Worm (Caenorhabditis elegans) whole organism, L3 larva: Measurements from ENCODE around the gene pals-27.

Source experiments
- ZK546.5 ChIP-seq: sonication (generic microtip); optimal IDR thresholded peaks from 2 replicates; lab custom pipeline; 2017; ENCODE audit warnings: missing biosample characterization, missing genetic modification characterization
- aly-2 ChIP-seq: fragments of 150-350 bp; optimal IDR thresholded peaks from 2 replicates; lab custom pipeline; 2014; ENCODE audit warnings: missing biosample characterization, missing genetic modification characterization
- ama-1 ChIP-seq: fragments of 150-350 bp; optimal IDR thresholded peaks from 2 replicates; lab custom pipeline; 2018
- ceh-16 ChIP-seq: sonication (generic microtip); optimal IDR thresholded peaks from 2 replicates; lab custom pipeline; 2017; ENCODE audit warnings: missing biosample characterization, missing genetic modification characterization
- ceh-28 ChIP-seq: fragments of 150-350 bp; optimal IDR thresholded peaks from 2 replicates; lab custom pipeline; 2014; ENCODE audit warnings: missing biosample characterization, missing genetic modification reagents, missing genetic modification characterization
- ceh-82 ChIP-seq: fragments of 150-350 bp; optimal IDR thresholded peaks from 2 replicates; lab custom pipeline; 2014; ENCODE audit warnings: missing biosample characterization, missing genetic modification characterization
- ceh-9 ChIP-seq: sonication (generic microtip); optimal IDR thresholded peaks from 2 replicates; lab custom pipeline; 2018; ENCODE audit warnings: missing biosample characterization, missing genetic modification characterization
- daf-12 ChIP-seq: fragments of 150-350 bp; optimal IDR thresholded peaks from 2 replicates; lab custom pipeline; 2014; ENCODE audit warnings: missing biosample characterization, missing genetic modification reagents, missing genetic modification characterization
- egl-27 ChIP-seq: sonication (generic microtip); optimal IDR thresholded peaks from 4 replicates; lab custom pipeline; 2017; ENCODE audit warnings: missing biosample characterization, missing genetic modification reagents, missing genetic modification characterization
- egl-5 ChIP-seq: fragments of 150-350 bp; optimal IDR thresholded peaks from 2 replicates; lab custom pipeline; 2017; ENCODE audit warnings: missing biosample characterization, missing genetic modification reagents, missing genetic modification characterization, inconsistent platforms
- elt-2 ChIP-seq: sonication (generic microtip); optimal IDR thresholded peaks from 2 replicates; lab custom pipeline; 2016; ENCODE audit warnings: missing genetic modification reagents, mild to moderate bottlenecking, missing genetic modification characterization, missing compliant biosample characterization
- elt-3 ChIP-seq, 3 experiments: fragments of 150-350 bp in 1 of 3; sonication (generic microtip) in 2 of 3; optimal IDR thresholded peaks; 2 replicates in 2 of 3; 4 replicates in 1 of 3; lab custom pipeline; 2014 to 2017; ENCODE audit warnings: missing biosample characterization in 3 of 3, missing genetic modification characterization in 3 of 3
- fos-1 ChIP-seq: fragments of 150-350 bp; optimal IDR thresholded peaks from 2 replicates; lab custom pipeline; 2014; ENCODE audit warnings: missing biosample characterization, missing genetic modification characterization
- hmg-11 ChIP-seq: sonication (generic microtip); optimal IDR thresholded peaks from 2 replicates; lab custom pipeline; 2016; ENCODE audit warnings: missing genetic modification characterization, missing compliant biosample characterization
- jun-1 ChIP-seq: fragments of 150-350 bp; optimal IDR thresholded peaks from 2 replicates; lab custom pipeline; 2014; ENCODE audit warnings: missing biosample characterization, missing genetic modification reagents, missing genetic modification characterization
- lin-15B ChIP-seq: fragments of 150-350 bp; optimal IDR thresholded peaks from 2 replicates; lab custom pipeline; 2014; ENCODE audit warnings: missing biosample characterization, missing genetic modification characterization
- lsy-12 ChIP-seq: sonication (generic microtip); optimal IDR thresholded peaks from 2 replicates; lab custom pipeline; 2016; ENCODE audit warnings: mild to moderate bottlenecking, missing genetic modification characterization, missing compliant biosample characterization
- nfya-1 ChIP-seq: sonication (generic microtip); optimal IDR thresholded peaks from 2 replicates; lab custom pipeline; 2017; ENCODE audit warnings: missing genetic modification characterization, mild to moderate bottlenecking, missing compliant biosample characterization, antibody characterized with exemption, moderate library complexity; ENCODE audit not compliant: insufficient read depth
- nhr-11 ChIP-seq: fragments of 150-350 bp; optimal IDR thresholded peaks from 2 replicates; lab custom pipeline; 2014; ENCODE audit warnings: missing biosample characterization, missing genetic modification characterization
- nhr-12 ChIP-seq: fragments of 150-350 bp; optimal IDR thresholded peaks from 2 replicates; lab custom pipeline; 2014; ENCODE audit warnings: missing biosample characterization, missing genetic modification characterization
- nhr-23 ChIP-seq: fragments of 150-350 bp; optimal IDR thresholded peaks from 2 replicates; lab custom pipeline; 2014; ENCODE audit warnings: missing biosample characterization, missing genetic modification reagents, missing genetic modification characterization
- nhr-237 ChIP-seq: fragments of 150-350 bp; optimal IDR thresholded peaks from 2 replicates; lab custom pipeline; 2014; ENCODE audit warnings: missing biosample characterization, missing genetic modification characterization
- nhr-25 ChIP-seq: sonication (generic microtip); optimal IDR thresholded peaks from 2 replicates; lab custom pipeline; 2017; ENCODE audit warnings: missing biosample characterization, missing genetic modification characterization
- nhr-43 ChIP-seq: sonication (generic microtip); optimal IDR thresholded peaks from 2 replicates; lab custom pipeline; 2016; ENCODE audit warnings: mild to moderate bottlenecking, missing genetic modification characterization, missing compliant biosample characterization; ENCODE audit not compliant: poor library complexity, severe bottlenecking
- nhr-67 ChIP-seq: fragments of 150-350 bp; optimal IDR thresholded peaks from 2 replicates; lab custom pipeline; 2014; ENCODE audit warnings: missing biosample characterization, missing genetic modification characterization
- nhr-76 ChIP-seq: fragments of 150-350 bp; sonication (generic microtip); optimal IDR thresholded peaks from 5 replicates; lab custom pipeline; 2014; ENCODE audit warnings: missing biosample characterization, missing genetic modification characterization
- pha-4 ChIP-seq: fragments of 150-350 bp; optimal IDR thresholded peaks from 2 replicates; lab custom pipeline; 2014; ENCODE audit warnings: missing biosample characterization, missing genetic modification reagents, missing genetic modification characterization
- pqm-1 ChIP-seq: fragments of 150-350 bp; optimal IDR thresholded peaks from 2 replicates; lab custom pipeline; 2017; ENCODE audit warnings: missing biosample characterization, missing genetic modification characterization, inconsistent platforms
- sea-2 ChIP-seq: fragments of 150-350 bp; sonication (generic microtip); optimal IDR thresholded peaks from 4 replicates; lab custom pipeline; 2014; ENCODE audit warnings: missing biosample characterization, missing genetic modification reagents, missing genetic modification characterization
- skn-1 ChIP-seq: fragments of 150-350 bp; optimal IDR thresholded peaks from 2 replicates; lab custom pipeline; 2014; ENCODE audit warnings: missing biosample characterization, missing genetic modification characterization
- snpc-4 ChIP-seq: fragments of 150-350 bp; optimal IDR thresholded peaks from 2 replicates; lab custom pipeline; 2014; ENCODE audit warnings: missing biosample characterization, missing genetic modification characterization
- tbx-2 ChIP-seq: sonication (generic microtip); optimal IDR thresholded peaks from 2 replicates; lab custom pipeline; 2016; ENCODE audit warnings: mild to moderate bottlenecking, missing genetic modification characterization, missing compliant biosample characterization
- unc-39 ChIP-seq: sonication (generic microtip); optimal IDR thresholded peaks from 4 replicates; lab custom pipeline; 2017; ENCODE audit warnings: missing biosample characterization, missing genetic modification characterization
- zag-1 ChIP-seq: fragments of 150-350 bp; optimal IDR thresholded peaks from 2 replicates; lab custom pipeline; 2014; ENCODE audit warnings: missing biosample characterization, missing genetic modification characterization

pals-27 gene

DNA sequence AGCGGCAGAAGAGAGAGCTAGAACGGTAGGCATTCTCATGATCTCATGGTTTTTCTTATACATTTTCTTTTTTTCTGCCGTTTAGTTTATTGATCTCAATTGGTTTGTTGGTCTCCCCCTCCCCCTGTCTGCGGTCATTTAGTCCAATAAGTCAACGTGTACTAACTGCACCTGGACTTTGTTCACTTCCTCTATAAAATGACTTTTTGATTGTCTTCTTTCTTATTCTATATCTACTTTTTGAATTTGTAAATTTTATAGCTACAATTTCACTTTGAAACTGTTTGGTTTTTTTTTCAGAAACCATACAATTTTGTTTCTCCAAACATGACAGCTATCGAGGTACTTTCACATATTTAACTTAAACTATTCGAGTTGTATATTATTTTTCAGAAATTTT lies 13.8 kb upstream of the pals-27 start, which contains the start of gene ckb-2:
TSS of gene ckb-2 (plus strand) at position 301 of the 400 bp plus-strand sequence.
- TF ChIP-seq nhr-76 (tag; lab: Kevin White, UChicago), result no peak
- no peak for TF ChIP-seq nhr-12 (tag; lab: Kevin White, UChicago)
- no peak for TF ChIP-seq skn-1 (tag; lab: Kevin White, UChicago)
- TF ChIP-seq ZK546.5, result no peak
- no peak for TF ChIP-seq egl-5
- no peak for TF ChIP-seq egl-27 (tag; lab: Kevin White, UChicago)
- no peak for TF ChIP-seq nfya-1 (tag; lab: Kevin White, UChicago)
- no peak for TF ChIP-seq hmg-11 (tag; lab: Kevin White, UChicago)
- TF ChIP-seq zag-1, result no peak
- TF ChIP-seq snpc-4 (tag; lab: Kevin White, UChicago), result no peak
- TF ChIP-seq elt-3 (tag; optimal IDR thresholded peaks at IDR 0.05; lab: Kevin White, UChicago), result no peak
- TF ChIP-seq ceh-82, result no peak
- no peak for TF ChIP-seq nhr-43
- TF ChIP-seq nhr-23 (tag; lab: Kevin White, UChicago), result no peak
- TF ChIP-seq nhr-237 (tag; lab: Kevin White, UChicago), result no peak
- no peak for TF ChIP-seq ceh-16
- no peak for TF ChIP-seq ceh-9
- TF ChIP-seq, all 47 proteins: peak for 0

- peak; percentile 34 for TF ChIP-seq elt-2 (tag; lab: Kevin White, UChicago)
- peak; percentile 40 for TF ChIP-seq nfya-1 (tag; lab: Kevin White, UChicago)
- TF ChIP-seq nhr-25 (tag; lab: Kevin White, UChicago), result peak; percentile 49
- TF ChIP-seq ceh-28 (tag; lab: Kevin White, UChicago), result peak; percentile 23
- peak; percentile 17 for TF ChIP-seq nhr-43
- TF ChIP-seq tbx-2 (tag; lab: Kevin White, UChicago), result peak; percentile 44
- peak; percentile 83 for TF ChIP-seq hmg-11 (tag; lab: Kevin White, UChicago)
Observed at ce11 chrIII:4369381-4369809, 12.0 kb upstream of the pals-27 start.

ce11 chrIII:4370585-4370984 lies 10.9 kb upstream of the pals-27 start, which contains the start of gene ckb-3:
TSS of gene ckb-3 (plus strand) at chrIII:4370885.
- no peak for TF ChIP-seq lsy-12 (tag; lab: Kevin White, UChicago)
- no peak for TF ChIP-seq ceh-9
- no peak for TF ChIP-seq snpc-4 (tag; lab: Kevin White, UChicago)
- TF ChIP-seq hmg-11 (tag; lab: Kevin White, UChicago), result no peak
- TF ChIP-seq nhr-237 (tag; lab: Kevin White, UChicago), result no peak
- no peak for TF ChIP-seq nhr-11 (tag; lab: Kevin White, UChicago)
- TF ChIP-seq elt-2 (tag; lab: Kevin White, UChicago), result no peak
- no peak for TF ChIP-seq ceh-16
- no peak for TF ChIP-seq fos-1

ce11 chrIII:4372894-4373293 lies 8.5 kb upstream of the pals-27 start:
- TF ChIP-seq aly-2, result no peak
- TF ChIP-seq pha-4 (tag; lab: Kevin White, UChicago), result peak; percentile 24

ce11 chrIII:4374854-4375253 lies 6.6 kb upstream of the pals-27 start, which contains the start of gene pals-26:
TSS of gene pals-26 (plus strand) at chrIII:4375154.
- TF ChIP-seq lin-15B (tag; lab: Kevin White, UChicago), result no peak
- no peak for TF ChIP-seq elt-3 (tag; optimal IDR thresholded peaks at IDR 0.05; lab: Kevin White, UChicago)
- no peak for TF ChIP-seq nhr-12 (tag; lab: Kevin White, UChicago)
- TF ChIP-seq skn-1 (tag; lab: Kevin White, UChicago), result no peak
- TF ChIP-seq nhr-11 (tag; lab: Kevin White, UChicago), result no peak
- no peak for TF ChIP-seq ceh-9
- TF ChIP-seq pqm-1 (tag; lab: Kevin White, UChicago), result no peak
- TF ChIP-seq pha-4 (tag; lab: Kevin White, UChicago), result no peak
- TF ChIP-seq ama-1 (lab: Kevin White, UChicago), result no peak
- no peak for TF ChIP-seq nfya-1 (tag; lab: Kevin White, UChicago)
- no peak for TF ChIP-seq daf-12 (tag; lab: Kevin White, UChicago)
- no peak for TF ChIP-seq unc-39
- TF ChIP-seq jun-1 (tag; lab: Kevin White, UChicago), result no peak
- TF ChIP-seq egl-5, result no peak
- TF ChIP-seq sea-2, result no peak
- TF ChIP-seq aly-2, result no peak
- no peak for TF ChIP-seq egl-27 (tag; lab: Kevin White, UChicago)
- no peak for TF ChIP-seq nhr-67 (tag; lab: Kevin White, UChicago)
- no peak for TF ChIP-seq zag-1
- TF ChIP-seq, all 47 proteins: peak for 0
